Fruit fly (Drosophila melanogaster): ENCODE data around the gene Ance-3.

Ance-3 gene

dm6 chr2L:13928461-13928860, 13.9 kb downstream of the Ance-3 start:
- TF ChIP-seq bab1 (GFP tag; optimal IDR thresholded peaks at IDR 0.05) = no peak
- TF ChIP-seq toe (GFP tag; optimal IDR thresholded peaks at IDR 0.05) = no peak
- no peak for TF ChIP-seq cic (GFP tag; optimal IDR thresholded peaks at IDR 0.05)
- TF ChIP-seq ovo (GFP tag; optimal IDR thresholded peaks at IDR 0.05) = no peak
- TF ChIP-seq CG33017 (tag; optimal IDR thresholded peaks at IDR 0.05) = no peak
- no peak for TF ChIP-seq Clk (GFP tag; optimal IDR thresholded peaks at IDR 0.05)
- no peak for TF ChIP-seq CG5204 (GFP tag; optimal IDR thresholded peaks at IDR 0.05)
- no peak for TF ChIP-seq CG7101 (tag; optimal IDR thresholded peaks at IDR 0.05)
- no peak for TF ChIP-seq CG1620 (GFP tag; optimal IDR thresholded peaks at IDR 0.05)
- TF ChIP-seq cnc (optimal IDR thresholded peaks at IDR 0.05) = no peak

- TF ChIP-seq kay (GFP tag; ENCODE audit: borderline replicate concordance) = no peak
- no peak for TF ChIP-seq bab1 (GFP tag; optimal IDR thresholded peaks at IDR 0.05)
- no peak for TF ChIP-seq tj (GFP tag; optimal IDR thresholded peaks at IDR 0.05)
- TF ChIP-seq CG33017 (tag; optimal IDR thresholded peaks at IDR 0.05) = peak; percentile 23
- no peak for TF ChIP-seq Crg-1 (GFP tag; optimal IDR thresholded peaks at IDR 0.05)
- no peak for TF ChIP-seq cic (GFP tag; optimal IDR thresholded peaks at IDR 0.05)
- no peak for TF ChIP-seq CG5204 (GFP tag; optimal IDR thresholded peaks at IDR 0.05)
- no peak for TF ChIP-seq Hr96 (GFP tag; optimal IDR thresholded peaks at IDR 0.05)
- TF ChIP-seq toe (GFP tag; optimal IDR thresholded peaks at IDR 0.05) = no peak
- no peak for TF ChIP-seq CG12768 (GFP tag; optimal IDR thresholded peaks at IDR 0.05)
- TF ChIP-seq CG14711 (tag; optimal IDR thresholded peaks at IDR 0.05) = peak; percentile 16
- no peak for TF ChIP-seq CG11617 (GFP tag; optimal IDR thresholded peaks at IDR 0.05)
- TF ChIP-seq CG7101 (tag; optimal IDR thresholded peaks at IDR 0.05) = peak; percentile 6
- TF ChIP-seq Clk (GFP tag; optimal IDR thresholded peaks at IDR 0.05) = no peak
- TF ChIP-seq CG7045 (GFP tag; optimal IDR thresholded peaks at IDR 0.05) = no peak
- no peak for TF ChIP-seq pad (GFP tag; optimal IDR thresholded peaks at IDR 0.05)
- TF ChIP-seq CG1620 (GFP tag; optimal IDR thresholded peaks at IDR 0.05) = no peak
Measured at dm6 chr2L:13931318-13931717, 16.8 kb downstream of the Ance-3 start, which contains the start of gene CG42711. CG42711 (minus strand) TSS chr2L:13931362.

- TF ChIP-seq cnc (optimal IDR thresholded peaks at IDR 0.05) (no peak), CG7101 (tag; optimal IDR thresholded peaks at IDR 0.05) (no peak), Clk (GFP tag; optimal IDR thresholded peaks at IDR 0.05) (no peak), pad (GFP tag; optimal IDR thresholded peaks at IDR 0.05) (no peak), CG7045 (GFP tag; optimal IDR thresholded peaks at IDR 0.05) (no peak), CG5204 (GFP tag; optimal IDR thresholded peaks at IDR 0.05) (no peak), Crg-1 (GFP tag; optimal IDR thresholded peaks at IDR 0.05) (no peak), bab1 (GFP tag; optimal IDR thresholded peaks at IDR 0.05) (no peak)
Measured at dm6 chr2L:13934542-13935065, 20.1 kb downstream of the Ance-3 start, which contains the start of gene Vajk2. Vajk2 (minus strand) TSS chr2L:13934692.

- TF ChIP-seq Mnt (GFP tag; optimal IDR thresholded peaks at IDR 0.05) (no peak), kay (GFP tag; ENCODE audit: borderline replicate concordance) (no peak), toe (GFP tag; optimal IDR thresholded peaks at IDR 0.05) (no peak), CG33017 (tag; optimal IDR thresholded peaks at IDR 0.05) (no peak), CG7101 (tag; optimal IDR thresholded peaks at IDR 0.05) (no peak), CG12768 (GFP tag; optimal IDR thresholded peaks at IDR 0.05) (no peak), tj (GFP tag; optimal IDR thresholded peaks at IDR 0.05) (no peak), CG14711 (tag; optimal IDR thresholded peaks at IDR 0.05) (no peak), cnc (optimal IDR thresholded peaks at IDR 0.05) (no peak), bab1 (GFP tag; optimal IDR thresholded peaks at IDR 0.05) (no peak), Clk (GFP tag; optimal IDR thresholded peaks at IDR 0.05) (no peak)
Measured at dm6 chr2L:13947476-13947875, 33.0 kb downstream of the Ance-3 start, which contains the start of gene Vajk3. Vajk3 (minus strand) TSS chr2L:13947476.

dm6 chr2L:13949789-13950188, 35.3 kb downstream of the Ance-3 start:
- no peak for TF ChIP-seq CG14711 (tag; optimal IDR thresholded peaks at IDR 0.05)
- no peak for TF ChIP-seq toe (GFP tag; optimal IDR thresholded peaks at IDR 0.05)

- TF ChIP-seq toe (GFP tag; optimal IDR thresholded peaks at IDR 0.05) (no peak), cnc (optimal IDR thresholded peaks at IDR 0.05) (no peak), CG11617 (GFP tag; optimal IDR thresholded peaks at IDR 0.05) (no peak), kay (GFP tag; ENCODE audit: borderline replicate concordance) (no peak), CG1620 (GFP tag; optimal IDR thresholded peaks at IDR 0.05) (no peak), CG12768 (GFP tag; optimal IDR thresholded peaks at IDR 0.05) (no peak), Hr96 (GFP tag; optimal IDR thresholded peaks at IDR 0.05) (no peak), Crg-1 (GFP tag; optimal IDR thresholded peaks at IDR 0.05) (no peak), ovo (GFP tag; optimal IDR thresholded peaks at IDR 0.05) (no peak), tj (GFP tag; optimal IDR thresholded peaks at IDR 0.05) (no peak), bab1 (GFP tag; optimal IDR thresholded peaks at IDR 0.05) (no peak), cic (GFP tag; optimal IDR thresholded peaks at IDR 0.05) (no peak), CG7101 (tag; optimal IDR thresholded peaks at IDR 0.05) (no peak), Mnt (GFP tag; optimal IDR thresholded peaks at IDR 0.05) (no peak), pad (GFP tag; optimal IDR thresholded peaks at IDR 0.05) (no peak), Clk (GFP tag; optimal IDR thresholded peaks at IDR 0.05) (no peak), CG7045 (GFP tag; optimal IDR thresholded peaks at IDR 0.05) (no peak), CG14711 (tag; optimal IDR thresholded peaks at IDR 0.05) (no peak), CG33017 (tag; optimal IDR thresholded peaks at IDR 0.05) (no peak), CG5204 (GFP tag; optimal IDR thresholded peaks at IDR 0.05) (no peak)
Measured at dm6 chr2L:13955775-13956174, 41.2 kb downstream of the Ance-3 start.

- TF ChIP-seq kay (GFP tag; ENCODE audit: borderline replicate concordance) (no peak), CG33017 (tag; optimal IDR thresholded peaks at IDR 0.05) (no peak), Hr96 (GFP tag; optimal IDR thresholded peaks at IDR 0.05) (no peak), CG5204 (GFP tag; optimal IDR thresholded peaks at IDR 0.05) (no peak), CG7045 (GFP tag; optimal IDR thresholded peaks at IDR 0.05) (no peak), CG14711 (tag; optimal IDR thresholded peaks at IDR 0.05) (no peak), Clk (GFP tag; optimal IDR thresholded peaks at IDR 0.05) (no peak), CG11617 (GFP tag; optimal IDR thresholded peaks at IDR 0.05) (no peak), cic (GFP tag; optimal IDR thresholded peaks at IDR 0.05) (no peak), CG12768 (GFP tag; optimal IDR thresholded peaks at IDR 0.05) (no peak)
Measured at dm6 chr2L:13957239-13957638, 42.7 kb downstream of the Ance-3 start, which contains the start of gene NimA. NimA (plus strand) TSS chr2L:13957539.
